Worm (Caenorhabditis elegans) whole organism, L4/young adult: ENCODE measurements around the gene nspb-9.

Experiments used
- dao-5 ChIP-seq: sonication (generic microtip); optimal IDR thresholded peaks from 2 replicates; lab custom pipeline; 2016; ENCODE audit warnings: missing genotype, missing genetic modification characterization, moderate library complexity, missing compliant biosample characterization
- him-1 ChIP-seq: sonication (generic microtip); optimal IDR thresholded peaks from 2 replicates; lab custom pipeline; 2016; ENCODE audit warnings: missing genotype, missing genetic modification reagents, missing genetic modification characterization, missing compliant biosample characterization

- no peak for TF ChIP-seq him-1
- no peak for TF ChIP-seq dao-5 (tag; lab: Kevin White, UChicago)
Measured at ce11 chrII:14555019-14555418, 25.6 kb upstream of the nspb-9 start.
